Worm (Caenorhabditis elegans) whole organism, L3 larva: Measurements from ENCODE around the gene T25B9.6.
A peak's percentile ranks its signal among the peaks of the same experiment; 100 is the strongest.

ENCODE experiments used
- ama-1 ChIP-seq: fragments of 150-350 bp; optimal IDR thresholded peaks from 2 replicates; lab custom pipeline; 2018
- ceh-82 ChIP-seq: fragments of 150-350 bp; optimal IDR thresholded peaks from 2 replicates; lab custom pipeline; 2014; ENCODE audit warnings: missing biosample characterization, missing genetic modification characterization
- egl-27 ChIP-seq: sonication (generic microtip); optimal IDR thresholded peaks from 4 replicates; lab custom pipeline; 2017; ENCODE audit warnings: missing biosample characterization, missing genetic modification reagents, missing genetic modification characterization
- mdl-1 ChIP-seq: fragments of 150-350 bp; optimal IDR thresholded peaks from 2 replicates; lab custom pipeline; 2014; ENCODE audit warnings: missing biosample characterization, missing genetic modification characterization
- nfya-1 ChIP-seq: sonication (generic microtip); optimal IDR thresholded peaks from 2 replicates; lab custom pipeline; 2017; ENCODE audit warnings: missing genetic modification characterization, mild to moderate bottlenecking, missing compliant biosample characterization, antibody characterized with exemption, moderate library complexity; ENCODE audit not compliant: insufficient read depth
- nhr-237 ChIP-seq: fragments of 150-350 bp; optimal IDR thresholded peaks from 2 replicates; lab custom pipeline; 2014; ENCODE audit warnings: missing biosample characterization, missing genetic modification characterization
- nhr-25 ChIP-seq: sonication (generic microtip); optimal IDR thresholded peaks from 2 replicates; lab custom pipeline; 2017; ENCODE audit warnings: missing biosample characterization, missing genetic modification characterization
- nhr-76 ChIP-seq: fragments of 150-350 bp; sonication (generic microtip); optimal IDR thresholded peaks from 5 replicates; lab custom pipeline; 2014; ENCODE audit warnings: missing biosample characterization, missing genetic modification characterization
- pha-4 ChIP-seq: fragments of 150-350 bp; optimal IDR thresholded peaks from 2 replicates; lab custom pipeline; 2014; ENCODE audit warnings: missing biosample characterization, missing genetic modification reagents, missing genetic modification characterization
- pqm-1 ChIP-seq: fragments of 150-350 bp; optimal IDR thresholded peaks from 2 replicates; lab custom pipeline; 2017; ENCODE audit warnings: missing biosample characterization, missing genetic modification characterization, inconsistent platforms
- unc-62 ChIP-seq: fragments of 150-350 bp; sonication (generic microtip); optimal IDR thresholded peaks from 4 replicates; lab custom pipeline; 2014; ENCODE audit warnings: missing biosample characterization, missing genetic modification reagents, missing genetic modification characterization
- ztf-11 ChIP-seq: fragments of 150-350 bp; optimal IDR thresholded peaks from 2 replicates; lab custom pipeline; 2014; ENCODE audit warnings: missing biosample characterization, missing genetic modification characterization

- TF ChIP-seq nhr-76 (no peak), pqm-1 (tag; lab: Kevin White, UChicago) (no peak), ztf-11 (tag; lab: Kevin White, UChicago) (no peak), nhr-237 (tag; lab: Kevin White, UChicago) (no peak), nhr-25 (tag; lab: Kevin White, UChicago) (peak; percentile 46), egl-27 (tag; lab: Kevin White, UChicago) (no peak), mdl-1 (tag; lab: Kevin White, UChicago) (no peak), ama-1 (no peak), pha-4 (no peak), nfya-1 (tag; lab: Kevin White, UChicago) (no peak), ceh-82 (no peak), unc-62 (GFP tag; lab: Kevin White, UChicago) (no peak)
Observed at ce11 chrIV:10777076-10777475, 19.1 kb downstream of the T25B9.6 start.
